Fruit fly (Drosophila melanogaster): ENCODE measurements around the gene Hmx.

Hmx gene

DNA sequence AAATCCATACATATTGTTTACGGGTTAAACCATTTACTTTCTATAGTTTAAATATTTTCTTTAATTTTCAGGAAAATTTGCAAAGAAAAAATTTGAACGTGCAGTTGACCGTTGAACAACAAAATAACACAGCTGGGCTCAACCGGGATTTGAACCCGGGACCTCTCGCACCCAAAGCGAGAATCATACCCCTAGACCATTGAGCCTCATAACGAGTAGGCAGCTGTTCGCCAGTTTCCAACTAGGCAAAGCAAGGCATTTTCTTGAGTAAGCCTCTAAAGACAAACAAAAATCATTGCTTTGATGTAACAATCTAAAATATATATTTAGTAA, 59.2 kb downstream of the Hmx start (continued):
- peak; percentile 76; the same call in 2 of the 3 replicates for TF ChIP-seq knrl (GFP tag; IDR thresholded peaks at IDR 0.05; ENCODE audit: partially characterized antibody)
- peak; percentile 51 for TF ChIP-seq Med (GFP tag)
- no peak for TF ChIP-seq Chrac-16 (GFP tag; optimal IDR thresholded peaks at IDR 0.05)
- peak; percentile 99 for TF ChIP-seq Bdp1 (GFP tag; optimal IDR thresholded peaks at IDR 0.05)
- no peak for TF ChIP-seq Sry-δ (GFP tag; optimal IDR thresholded peaks at IDR 0.05)
- TF ChIP-seq CG17385 (GFP tag; optimal IDR thresholded peaks at IDR 0.05) = no peak
- TF ChIP-seq ase (GFP tag; IDR thresholded peaks at IDR 0.05) = no peak
- TF ChIP-seq ham (GFP tag; IDR thresholded peaks at IDR 0.05) = no peak
- TF ChIP-seq Nf-YB (GFP tag; optimal IDR thresholded peaks at IDR 0.05) = no peak
- TF ChIP-seq nerfin-2 (GFP tag; IDR thresholded peaks at IDR 0.05; ENCODE audit: partially characterized antibody) = peak; percentile 82
- no peak for TF ChIP-seq CG2712 (tag; optimal IDR thresholded peaks at IDR 0.05)
- no peak for TF ChIP-seq Gug (GFP tag; IDR thresholded peaks at IDR 0.05)
- no peak for TF ChIP-seq zfh2 (GFP tag; optimal IDR thresholded peaks at IDR 0.05)
- TF ChIP-seq CG4820 (GFP tag; optimal IDR thresholded peaks at IDR 0.05) = no peak
- no peak for TF ChIP-seq CG10565 (GFP tag; optimal IDR thresholded peaks at IDR 0.05)
- no peak for TF ChIP-seq CG18011 (GFP tag; optimal IDR thresholded peaks at IDR 0.05)
- no peak for TF ChIP-seq exex (tag; optimal IDR thresholded peaks at IDR 0.05)
- no peak for TF ChIP-seq pros (GFP tag; optimal IDR thresholded peaks at IDR 0.05)
- TF ChIP-seq CG6791 (GFP tag; IDR thresholded peaks at IDR 0.05; ENCODE audit: partially characterized antibody) = peak; percentile 88
- peak; percentile 57 for TF ChIP-seq sens (GFP tag)
- no peak for TF ChIP-seq Usf (GFP tag; optimal IDR thresholded peaks at IDR 0.05)
- TF ChIP-seq mld (GFP tag; IDR thresholded peaks at IDR 0.05; ENCODE audit: partially characterized antibody) = peak; percentile 92
- no peak for TF ChIP-seq Meics (GFP tag; optimal IDR thresholded peaks at IDR 0.05)
- no peak for TF ChIP-seq Dref (GFP tag; IDR thresholded peaks at IDR 0.05)
- TF ChIP-seq dm (GFP tag; optimal IDR thresholded peaks at IDR 0.05) = no peak
- TF ChIP-seq chinmo (GFP tag; IDR thresholded peaks at IDR 0.05; ENCODE audit: partially characterized antibody) = peak; percentile 68; the same call in 1 of the 4 replicates
- no peak for TF ChIP-seq CG1603 (tag; optimal IDR thresholded peaks at IDR 0.05)
- no peak for TF ChIP-seq br (optimal IDR thresholded peaks at IDR 0.05)
- TF ChIP-seq NFAT (GFP tag; IDR thresholded peaks at IDR 0.05) = no peak
- TF ChIP-seq chn (GFP tag; optimal IDR thresholded peaks at IDR 0.05) = no peak
- no peak for TF ChIP-seq seq (GFP tag; IDR thresholded peaks at IDR 0.05)
- no peak for TF ChIP-seq pb (GFP tag; optimal IDR thresholded peaks at IDR 0.05)
- peak; percentile 40 for TF ChIP-seq lov (optimal IDR thresholded peaks at IDR 0.05)
- TF ChIP-seq lov (GFP tag; IDR thresholded peaks at IDR 0.05) = no peak
- TF ChIP-seq ems (GFP tag; optimal IDR thresholded peaks at IDR 0.05) = no peak
- TF ChIP-seq amos (GFP tag; IDR thresholded peaks at IDR 0.05; ENCODE audit: partially characterized antibody) = peak; percentile 82
- TF ChIP-seq CG14441 (GFP tag; IDR thresholded peaks at IDR 0.05) = 0 out of 2 replicates have a peak, but pooled peaks have one; percentile 39
- no peak for TF ChIP-seq CG10274 (GFP tag; optimal IDR thresholded peaks at IDR 0.05)
- TF ChIP-seq Scr (GFP tag; IDR thresholded peaks at IDR 0.05; ENCODE audit: partially characterized antibody) = peak; percentile 78
- TF ChIP-seq CG30020 (tag; optimal IDR thresholded peaks at IDR 0.05) = no peak
